Fruit fly (Drosophila melanogaster) whole organism, embryonic: Measurements from ENCODE around the gene SmydA-2.

ENCODE experiments used
- Asciz ChIP-seq: fragments of 200-800 bp; sonication (Bioruptor generic); optimal IDR thresholded peaks from 2 replicates; lab custom pipeline; 2017; ENCODE audit warnings: missing biosample characterization, mild to moderate bottlenecking, missing genetic modification characterization, missing genetic modification reagents
- CG10321 ChIP-seq: fragments of 200-800 bp; sonication (Bioruptor generic); IDR thresholded peaks from 2 replicates; pipeline ENCODE4 v1.3.6; 2022; ENCODE audit warnings: missing biosample characterization, missing genetic modification characterization
- CG10431 ChIP-seq: fragments of 200-800 bp; sonication (Bioruptor generic); optimal IDR thresholded peaks from 3 replicates; lab custom pipeline; 2018; ENCODE audit warnings: missing biosample characterization, mild to moderate bottlenecking, missing genetic modification characterization
- CG10565 ChIP-seq: fragments of 200-800 bp; sonication (Bioruptor generic); optimal IDR thresholded peaks from 3 replicates; lab custom pipeline; 2016; ENCODE audit warnings: missing biosample characterization, mild to moderate bottlenecking, missing genetic modification characterization
- CG11696 ChIP-seq: fragments of 200-800 bp; sonication (Bioruptor generic); IDR thresholded peaks from 2 replicates; pipeline ENCODE4 v1.3.6; 2022; ENCODE audit warnings: missing biosample characterization, missing genetic modification characterization
- CG12744 ChIP-seq: fragments of 200-800 bp; sonication (Bioruptor generic); optimal IDR thresholded peaks from 2 replicates; lab custom pipeline; 2016; ENCODE audit warnings: missing biosample characterization, missing genetic modification characterization
- CG15269 ChIP-seq: fragments of 200-800 bp; sonication (Bioruptor generic); optimal IDR thresholded peaks from 2 replicates; lab custom pipeline; 2018; ENCODE audit warnings: missing biosample characterization, mild to moderate bottlenecking, missing genetic modification characterization, moderate library complexity
- CG1792 ChIP-seq: fragments of 200-800 bp; sonication (Bioruptor generic); optimal IDR thresholded peaks from 2 replicates; lab custom pipeline; 2016; ENCODE audit warnings: missing biosample characterization, missing genetic modification characterization
- CG18011 ChIP-seq: fragments of 200-800 bp; sonication (Bioruptor generic); optimal IDR thresholded peaks from 2 replicates; lab custom pipeline; 2017; ENCODE audit warnings: missing biosample characterization, missing genetic modification characterization, mild to moderate bottlenecking, moderate library complexity, missing genotype
- CG18599 ChIP-seq: fragments of 200-800 bp; sonication (Bioruptor generic); optimal IDR thresholded peaks from 3 replicates; lab custom pipeline; 2017; ENCODE audit warnings: missing biosample characterization, missing genetic modification characterization, mild to moderate bottlenecking, moderate library complexity, missing genetic modification reagents
- CG5245 ChIP-seq: fragments of 200-800 bp; sonication (Bioruptor generic); optimal IDR thresholded peaks from 3 replicates; lab custom pipeline; 2016; ENCODE audit warnings: missing biosample characterization, missing genetic modification characterization
- CG9437 ChIP-seq: fragments of 200-800 bp; sonication (Bioruptor generic); optimal IDR thresholded peaks from 2 replicates; lab custom pipeline; 2018; ENCODE audit warnings: missing biosample characterization, mild to moderate bottlenecking, missing genetic modification characterization
- CG9876 ChIP-seq: fragments of 200-800 bp; sonication (Bioruptor generic); optimal IDR thresholded peaks from 2 replicates; lab custom pipeline; 2016; ENCODE audit warnings: missing biosample characterization, missing genetic modification characterization
- CHES-1-like ChIP-seq: fragments of 200-800 bp; sonication (Bioruptor generic); optimal IDR thresholded peaks from 2 replicates; lab custom pipeline; 2016; ENCODE audit warnings: missing biosample characterization, missing genetic modification characterization
- CTCF ChIP-seq: fragments of 200-800 bp; sonication (Bioruptor generic); optimal IDR thresholded peaks from 2 replicates; lab custom pipeline; 2017; ENCODE audit warnings: missing biosample characterization, mild to moderate bottlenecking, missing genetic modification characterization, moderate library complexity
- Dfd ChIP-seq, 2 experiments: fragments of >200 bp; optimal IDR thresholded peaks; 2 replicates each; lab custom pipeline; 2017; ENCODE audit warnings: missing biosample characterization in 2 of 2, missing genetic modification characterization in 2 of 2
- Gug ChIP-seq: fragments of 200-800 bp; sonication (Bioruptor generic); IDR thresholded peaks from 4 replicates; pipeline ENCODE4 v1.3.6; 2022; ENCODE audit warnings: missing biosample characterization, missing genetic modification characterization
- HLH54F ChIP-seq: fragments of 200-800 bp; sonication (Bioruptor generic); optimal IDR thresholded peaks from 3 replicates; lab custom pipeline; 2016; ENCODE audit warnings: missing biosample characterization, missing genetic modification characterization
- NC2α ChIP-seq: fragments of 200-800 bp; sonication (Bioruptor generic); optimal IDR thresholded peaks from 2 replicates; lab custom pipeline; 2016; ENCODE audit warnings: missing biosample characterization, missing genetic modification characterization
- NC2β ChIP-seq: fragments of 200-800 bp; sonication (Bioruptor generic); optimal IDR thresholded peaks from 2 replicates; lab custom pipeline; 2016; ENCODE audit warnings: missing biosample characterization, missing genetic modification characterization
- NK7.1 ChIP-seq: fragments of 200-800 bp; sonication (Bioruptor generic); optimal IDR thresholded peaks from 3 replicates; lab custom pipeline; 2016; ENCODE audit warnings: missing biosample characterization, missing genetic modification characterization
- Neu2 ChIP-seq: fragments of 200-800 bp; sonication (Bioruptor generic); optimal IDR thresholded peaks from 3 replicates; lab custom pipeline; 2016; ENCODE audit warnings: missing biosample characterization, missing genetic modification characterization, borderline replicate concordance
- Nf-YA ChIP-seq: fragments of 200-800 bp; sonication (Bioruptor generic); IDR thresholded peaks from 2 replicates; pipeline ENCODE4 v1.3.6; 2022; ENCODE audit warnings: missing biosample characterization, missing genetic modification characterization
- Optix ChIP-seq: fragments of 200-800 bp; sonication (Bioruptor generic); IDR thresholded peaks from 3 replicates; pipeline ENCODE4 v1.3.6; 2022; ENCODE audit warnings: missing biosample characterization, missing genetic modification characterization
- Rfx ChIP-seq: fragments of 200-800 bp; sonication (Bioruptor generic); IDR thresholded peaks from 2 replicates; pipeline ENCODE4 v1.3.6; 2022; ENCODE audit warnings: missing biosample characterization, missing genetic modification characterization
- Sry-δ ChIP-seq: fragments of 200-800 bp; sonication (Bioruptor generic); optimal IDR thresholded peaks from 2 replicates; lab custom pipeline; 2016; ENCODE audit warnings: missing biosample characterization, missing genetic modification characterization
- al ChIP-seq: fragments of 200-800 bp; sonication (Bioruptor generic); IDR thresholded peaks from 2 replicates; pipeline ENCODE4 v1.3.6; 2022; ENCODE audit warnings: missing biosample characterization, missing genetic modification characterization
- aop ChIP-seq: fragments of 200-800 bp; sonication (Bioruptor generic); IDR thresholded peaks from 2 replicates; pipeline ENCODE4 v1.3.6; 2022; ENCODE audit warnings: missing biosample characterization, missing genetic modification characterization
- ase ChIP-seq: fragments of 200-800 bp; sonication (Bioruptor generic); IDR thresholded peaks from 3 replicates; pipeline ENCODE4 v1.3.6; 2022; ENCODE audit warnings: missing biosample characterization, missing genetic modification characterization
- bcd ChIP-seq: fragments of 200-800 bp; sonication (Bioruptor generic); optimal IDR thresholded peaks from 2 replicates; lab custom pipeline; 2017; ENCODE audit warnings: missing biosample characterization, mild to moderate bottlenecking, missing genetic modification characterization
- caup ChIP-seq: fragments of 200-800 bp; sonication (Bioruptor generic); optimal IDR thresholded peaks from 3 replicates; lab custom pipeline; 2017; ENCODE audit warnings: missing biosample characterization, mild to moderate bottlenecking, missing genetic modification characterization, moderate library complexity; ENCODE audit not compliant: severe bottlenecking
- ci ChIP-seq: fragments of 200-800 bp; sonication (Bioruptor generic); IDR thresholded peaks from 3 replicates; pipeline ENCODE4 v1.3.6; 2022; ENCODE audit warnings: missing biosample characterization, missing genetic modification characterization
- crp ChIP-seq, 2 experiments: fragments of 200-800 bp; sonication (Bioruptor generic); optimal IDR thresholded peaks; 2 replicates in 1 of 2; 3 replicates in 1 of 2; lab custom pipeline; 2017; ENCODE audit warnings: missing biosample characterization in 2 of 2, missing genetic modification characterization in 2 of 2, mild to moderate bottlenecking in 1 of 2, moderate library complexity in 1 of 2
- dimm ChIP-seq: fragments of 200-800 bp; sonication (Bioruptor generic); IDR thresholded peaks from 2 replicates; pipeline ENCODE4 v1.3.6; 2022; ENCODE audit warnings: missing biosample characterization, missing genetic modification characterization
- grn ChIP-seq: fragments of 200-800 bp; sonication (Bioruptor generic); optimal IDR thresholded peaks from 3 replicates; lab custom pipeline; 2017; ENCODE audit warnings: missing biosample characterization, missing genetic modification characterization
- gro ChIP-seq: fragments of 200-800 bp; sonication (Bioruptor generic); optimal IDR thresholded peaks from 2 replicates; lab custom pipeline; 2016; ENCODE audit warnings: missing biosample characterization, missing genetic modification characterization
- gt ChIP-seq: fragments of 200-800 bp; sonication (Bioruptor generic); IDR thresholded peaks from 2 replicates; pipeline ENCODE4 v1.3.6; 2022; ENCODE audit warnings: missing biosample characterization, missing genetic modification characterization
- hkb ChIP-seq, 2 experiments: fragments of 200-800 bp in 1 of 2; fragments of >200 bp in 1 of 2; sonication (Bioruptor generic) in 1 of 2; IDR thresholded peaks in 1 of 2; optimal IDR thresholded peaks in 1 of 2; 2 replicates each; pipeline versions ENCODE4 v1.3.6 to Lab custom; 2017 to 2022; ENCODE audit warnings: missing biosample characterization in 1 of 2, missing genetic modification characterization in 1 of 2
- maf-S ChIP-seq: fragments of 200-800 bp; sonication (Bioruptor generic); optimal IDR thresholded peaks from 2 replicates; lab custom pipeline; 2016; ENCODE audit warnings: missing biosample characterization, missing genetic modification characterization
- nau ChIP-seq: fragments of 200-800 bp; sonication (Bioruptor generic); optimal IDR thresholded peaks from 3 replicates; lab custom pipeline; 2017; ENCODE audit warnings: missing biosample characterization, mild to moderate bottlenecking, missing genetic modification characterization, missing genetic modification reagents
- nerfin-2 ChIP-seq: fragments of 200-800 bp; sonication (Bioruptor generic); IDR thresholded peaks from 2 replicates; pipeline ENCODE4 v1.3.6; 2022; ENCODE audit warnings: missing biosample characterization, missing genetic modification characterization; ENCODE audit not compliant: partially characterized antibody
- org-1 ChIP-seq: fragments of 200-800 bp; sonication (Bioruptor generic); optimal IDR thresholded peaks from 2 replicates; lab custom pipeline; 2017; ENCODE audit warnings: missing biosample characterization, missing genetic modification characterization
- psq ChIP-seq: fragments of 200-800 bp; sonication (Bioruptor generic); optimal IDR thresholded peaks from 2 replicates; lab custom pipeline; 2017; ENCODE audit warnings: missing biosample characterization, missing genetic modification characterization
- pzg ChIP-seq: fragments of 200-800 bp; sonication (Bioruptor generic); optimal IDR thresholded peaks from 3 replicates; lab custom pipeline; 2018; ENCODE audit warnings: missing biosample characterization, mild to moderate bottlenecking, missing genetic modification characterization, moderate library complexity
- sob ChIP-seq: fragments of 200-800 bp; sonication (Bioruptor generic); IDR thresholded peaks from 2 replicates; pipeline ENCODE4 v1.3.6; 2022; ENCODE audit warnings: missing biosample characterization, missing genetic modification characterization
- tgo ChIP-seq: fragments of 200-800 bp; sonication (Bioruptor generic); IDR thresholded peaks from 3 replicates; pipeline ENCODE4 v1.3.6; 2022; ENCODE audit warnings: missing biosample characterization, missing genetic modification characterization
- vnd ChIP-seq: fragments of 200-800 bp; sonication (Bioruptor generic); IDR thresholded peaks from 3 replicates; pipeline ENCODE4 v1.3.6; 2022; ENCODE audit warnings: missing biosample characterization, missing genetic modification characterization; ENCODE audit not compliant: partially characterized antibody
- wor ChIP-seq: fragments of 200-800 bp; sonication (Bioruptor generic); IDR thresholded peaks from 2 replicates; pipeline ENCODE4 v1.3.6; 2022; ENCODE audit warnings: missing biosample characterization, missing genetic modification characterization
- zen2 ChIP-seq: fragments of 200-800 bp; sonication (Bioruptor generic); IDR thresholded peaks from 3 replicates; pipeline ENCODE4 v1.3.6; 2022; ENCODE audit warnings: missing biosample characterization, missing genetic modification characterization; ENCODE audit not compliant: partially characterized antibody

SmydA-2 gene

dm6 chr3L:19045299-19046025, 42.4 kb upstream of the SmydA-2 start, which contains the start of gene nkd (continued):
- TF ChIP-seq Nf-YA (GFP tag; lab: Robert Waterston, UW) (peak; percentile 84), CG9437 (GFP tag; lab: Kevin White, UChicago) (peak; percentile 85), CG10321 (GFP tag; lab: Robert Waterston, UW) (peak; percentile 44; the same call in 1 of the 2 replicates), CG18599 (GFP tag; lab: Kevin White, UChicago) (peak; percentile 91), CG10565 (GFP tag; lab: Kevin White, UChicago) (no peak), wor (GFP tag; lab: Robert Waterston, UW) (peak; percentile 64), Neu2 (GFP tag; lab: Kevin White, UChicago) (no peak), gt (GFP tag; lab: Robert Waterston, UW) (peak; percentile 28; the same call in 1 of the 2 replicates), crp (GFP tag; optimal IDR thresholded peaks at IDR 0.05; lab: Kevin White, UChicago) (no peak), bcd (GFP tag; lab: Kevin White, UChicago) (peak; percentile 76), gro (GFP tag; lab: Kevin White, UChicago) (peak; percentile 86), aop (GFP tag; lab: Robert Waterston, UW) (peak; percentile 69; the same call in 1 of the 2 replicates), NC2β (GFP tag; lab: Kevin White, UChicago) (peak; percentile 5), zen2 (GFP tag; lab: Robert Waterston, UW) (no peak; the same call in 2 of the 3 replicates), hkb (optimal IDR thresholded peaks at IDR 0.05; lab: Kevin White, UChicago) (no peak), hkb (GFP tag; IDR thresholded peaks at IDR 0.05; lab: Robert Waterston, UW) (peak; percentile 94), CTCF (GFP tag; lab: Kevin White, UChicago) (peak; percentile 25), al (GFP tag; lab: Robert Waterston, UW) (peak; percentile 78), ase (GFP tag; lab: Robert Waterston, UW) (peak; percentile 88), CG9876 (GFP tag; lab: Kevin White, UChicago) (peak; percentile 23), dimm (GFP tag; lab: Robert Waterston, UW) (peak; percentile 82), pzg (GFP tag; lab: Kevin White, UChicago) (no peak), org-1 (GFP tag; lab: Kevin White, UChicago) (peak; percentile 64), Gug (GFP tag; lab: Robert Waterston, UW) (peak; percentile 64; the same call in 3 of the 4 replicates), CG18011 (peak; percentile 47), HLH54F (GFP tag; lab: Kevin White, UChicago) (peak; percentile 35), ci (GFP tag; lab: Robert Waterston, UW) (peak; percentile 96), CG15269 (tag; lab: Kevin White, UChicago) (peak; percentile 95), vnd (no peak), grn (GFP tag; lab: Kevin White, UChicago) (peak; percentile 76), sob (GFP tag; lab: Robert Waterston, UW) (peak; percentile 92), Rfx (GFP tag; lab: Robert Waterston, UW) (peak; percentile 93), NK7.1 (peak; percentile 41), CG5245 (GFP tag; lab: Kevin White, UChicago) (peak; percentile 46), nerfin-2 (GFP tag; lab: Robert Waterston, UW) (no peak; the same call in 1 of the 2 replicates), CHES-1-like (GFP tag; lab: Kevin White, UChicago) (peak; percentile 64), psq (peak; percentile 69), caup (peak; percentile 66), CG11696 (GFP tag; lab: Robert Waterston, UW) (peak; percentile 84), Optix (GFP tag; lab: Robert Waterston, UW) (peak; percentile 52; the same call in 1 of the 3 replicates), Sry-δ (GFP tag; lab: Kevin White, UChicago) (no peak), nau (GFP tag; lab: Kevin White, UChicago) (peak; percentile 29), Dfd (GFP tag; optimal IDR thresholded peaks at IDR 0.05; lab: Kevin White, UChicago) (no peak), CG10431 (GFP tag; lab: Kevin White, UChicago) (peak; percentile 63), tgo (peak; percentile 91), Asciz (GFP tag; lab: Kevin White, UChicago) (peak; percentile 79), CG1792 (GFP tag; lab: Kevin White, UChicago) (peak; percentile 52), maf-S (GFP tag; lab: Kevin White, UChicago) (peak; percentile 53), NC2α (no peak), CG12744 (GFP tag; lab: Kevin White, UChicago) (peak; percentile 61)
